Worm (Caenorhabditis elegans): ENCODE measurements around the gene nhr-227.

nhr-227 gene

DNA sequence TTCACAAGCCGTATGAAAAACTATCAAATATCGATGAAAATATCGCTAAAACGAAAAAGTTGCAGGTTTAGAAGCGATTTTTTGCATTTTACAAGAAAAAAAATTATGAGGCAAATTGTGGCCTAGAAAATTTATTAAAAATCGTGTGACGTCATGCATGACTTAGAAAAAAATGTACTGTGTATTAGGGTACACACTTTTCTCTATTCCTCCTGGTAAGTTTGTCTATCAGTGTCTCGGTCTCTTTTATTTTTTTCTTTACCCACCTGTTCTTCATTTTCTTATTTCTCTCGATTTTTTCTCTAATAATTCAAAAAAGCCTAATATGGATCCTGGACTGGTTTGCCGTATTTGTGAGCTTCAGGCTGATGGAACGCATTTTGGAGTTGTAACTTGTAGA lies at the start of gene nhr-227:
Gene nhr-227, plus strand, starts transcription at position 326 of the 400 bp plus-strand sequence.
- TF ChIP-seq nhr-11 (tag; optimal IDR thresholded peaks at IDR 0.05) (no peak), ama-1 (optimal IDR thresholded peaks at IDR 0.05) (no peak), pha-4 (tag; optimal IDR thresholded peaks at IDR 0.05) (peak; percentile 15), nfya-1 (tag; optimal IDR thresholded peaks at IDR 0.05; ENCODE audit: insufficient read depth) (no peak), fkh-2 (tag; optimal IDR thresholded peaks at IDR 0.05) (no peak), lin-15B (tag; optimal IDR thresholded peaks at IDR 0.05) (no peak)

DNA sequence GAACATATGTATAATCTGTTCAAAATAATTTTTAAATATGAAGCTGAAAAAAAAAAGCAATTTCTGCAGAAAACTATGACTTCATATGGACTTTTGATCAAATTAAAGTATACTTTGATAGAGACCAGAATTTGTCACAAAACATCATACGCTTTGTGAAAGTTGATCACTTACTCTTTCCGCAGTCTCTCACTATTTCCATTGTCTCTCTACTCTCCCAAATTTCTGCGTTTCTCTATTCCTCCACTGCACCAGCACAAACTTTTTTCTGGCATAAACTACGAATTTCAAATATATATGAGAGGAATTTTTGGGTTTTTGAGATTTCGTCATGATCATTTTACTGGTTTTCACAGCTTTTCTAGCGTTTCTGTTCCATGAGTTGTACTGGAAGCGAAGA lies 49.4 kb upstream of the nhr-227 start, which contains the start of gene cyp-33C4:
Gene cyp-33C4, plus strand, starts transcription at position 293 of the 400 bp plus-strand sequence.
- TF ChIP-seq jun-1 (tag; optimal IDR thresholded peaks at IDR 0.05) (peak; percentile 25), snpc-4 (tag; optimal IDR thresholded peaks at IDR 0.05) (no peak), sea-2 (GFP tag; optimal IDR thresholded peaks at IDR 0.05) (no peak), nfya-1 (tag; optimal IDR thresholded peaks at IDR 0.05; ENCODE audit: insufficient read depth) (peak; percentile 38), hmg-11 (tag; optimal IDR thresholded peaks at IDR 0.05) (peak; percentile 47), fkh-10 (GFP tag; optimal IDR thresholded peaks at IDR 0.05) (no peak), elt-2 (tag; optimal IDR thresholded peaks at IDR 0.05) (peak; percentile 43), pha-4 (tag; optimal IDR thresholded peaks at IDR 0.05) (peak; percentile 39), elt-3 (tag; optimal IDR thresholded peaks at IDR 0.05) (no peak), pqm-1 (tag; optimal IDR thresholded peaks at IDR 0.05) (peak; percentile 63)

- TF ChIP-seq nhr-67 (tag; optimal IDR thresholded peaks at IDR 0.05) (no peak), snpc-4 (tag; optimal IDR thresholded peaks at IDR 0.05) (no peak), elt-3 (tag; optimal IDR thresholded peaks at IDR 0.05) (no peak), zag-1 (tag; optimal IDR thresholded peaks at IDR 0.05) (no peak), nhr-28 (tag; optimal IDR thresholded peaks at IDR 0.05) (no peak), ceh-28 (tag; optimal IDR thresholded peaks at IDR 0.05) (no peak), lin-15B (tag; optimal IDR thresholded peaks at IDR 0.05) (no peak), unc-39 (tag; optimal IDR thresholded peaks at IDR 0.05) (no peak), mdl-1 (tag; optimal IDR thresholded peaks at IDR 0.05) (no peak), nhr-12 (tag; optimal IDR thresholded peaks at IDR 0.05) (no peak), pqm-1 (tag; optimal IDR thresholded peaks at IDR 0.05) (peak; percentile 8), jun-1 (tag; optimal IDR thresholded peaks at IDR 0.05) (no peak), fos-1 (tag; optimal IDR thresholded peaks at IDR 0.05) (no peak), elt-2 (tag; optimal IDR thresholded peaks at IDR 0.05) (peak; percentile 26), sea-2 (GFP tag; optimal IDR thresholded peaks at IDR 0.05) (no peak), ceh-9 (tag; optimal IDR thresholded peaks at IDR 0.05) (no peak), pha-4 (tag; optimal IDR thresholded peaks at IDR 0.05) (peak; percentile 57), nhr-77 (tag; optimal IDR thresholded peaks at IDR 0.05) (no peak), lin-39 (tag; optimal IDR thresholded peaks at IDR 0.05) (no peak)
These were observed 47.2 kb upstream of the nhr-227 start for ce11 chrV:2238012-2238411.

ce11 chrV:2242630-2243029 lies 42.6 kb upstream of the nhr-227 start, which contains the start of gene cyp-33C3:
TSS of gene cyp-33C3 (plus strand) at chrV:2242778.
- TF ChIP-seq nhr-76 (tag; optimal IDR thresholded peaks at IDR 0.05): no peak
- no peak for TF ChIP-seq egl-27 (tag; optimal IDR thresholded peaks at IDR 0.05)
- no peak for TF ChIP-seq eor-1 (tag; optimal IDR thresholded peaks at IDR 0.05)
- TF ChIP-seq pha-4 (tag; optimal IDR thresholded peaks at IDR 0.05): no peak
- no peak for TF ChIP-seq nhr-11 (tag; optimal IDR thresholded peaks at IDR 0.05)
- peak; percentile 18 for TF ChIP-seq elt-2 (tag; optimal IDR thresholded peaks at IDR 0.05)
- no peak for TF ChIP-seq unc-39 (tag; optimal IDR thresholded peaks at IDR 0.05)
- TF ChIP-seq unc-62 (GFP tag; optimal IDR thresholded peaks at IDR 0.05): no peak

DNA sequence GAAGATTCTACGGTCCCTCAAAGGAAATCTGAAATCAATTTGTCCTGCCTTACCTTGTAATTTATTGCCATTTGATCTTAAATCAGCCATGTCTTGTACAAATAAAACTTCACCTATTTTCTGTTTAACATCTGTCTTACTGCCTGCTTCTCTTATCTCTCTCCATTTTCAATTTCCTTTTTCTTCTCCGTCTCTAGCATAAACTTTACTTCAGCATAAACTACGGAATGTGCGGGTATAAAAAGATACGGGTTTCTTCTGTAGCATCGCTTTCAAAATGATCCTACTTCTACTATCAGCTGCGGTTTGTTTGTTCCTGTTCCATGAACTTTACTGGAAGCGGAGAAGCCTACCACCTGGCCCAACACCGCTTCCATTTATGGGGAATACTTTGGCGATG lies 40.5 kb upstream of the nhr-227 start, which contains the start of gene cyp-33C5:
Gene cyp-33C5, plus strand, starts transcription at position 254 of the 400 bp plus-strand sequence.
- TF ChIP-seq nhr-76 (tag; optimal IDR thresholded peaks at IDR 0.05): no peak
- no peak for TF ChIP-seq ama-1 (optimal IDR thresholded peaks at IDR 0.05)
- no peak for TF ChIP-seq nhr-25 (tag; optimal IDR thresholded peaks at IDR 0.05)
- no peak for TF ChIP-seq lin-15B (tag; optimal IDR thresholded peaks at IDR 0.05)
- no peak for TF ChIP-seq nhr-237 (tag; optimal IDR thresholded peaks at IDR 0.05)
- no peak for TF ChIP-seq lsy-12 (tag; optimal IDR thresholded peaks at IDR 0.05)
- no peak for TF ChIP-seq ztf-4 (tag; optimal IDR thresholded peaks at IDR 0.05)
- no peak for TF ChIP-seq fos-1 (tag; optimal IDR thresholded peaks at IDR 0.05)
- peak; percentile 18 for TF ChIP-seq nhr-23 (tag; optimal IDR thresholded peaks at IDR 0.05)
- TF ChIP-seq nhr-11 (tag; optimal IDR thresholded peaks at IDR 0.05): no peak
- peak; percentile 77 for TF ChIP-seq pha-4 (tag; optimal IDR thresholded peaks at IDR 0.05)
- peak; percentile 46 for TF ChIP-seq ceh-28 (tag; optimal IDR thresholded peaks at IDR 0.05)
- peak; percentile 36 for TF ChIP-seq elt-2 (tag; optimal IDR thresholded peaks at IDR 0.05)
- TF ChIP-seq pqm-1 (tag; optimal IDR thresholded peaks at IDR 0.05): peak; percentile 42
- TF ChIP-seq eor-1 (tag; optimal IDR thresholded peaks at IDR 0.05): no peak

All from whole organism, L3 larva.